Worm (Caenorhabditis elegans): Measurements from ENCODE around the gene nas-18.

DNA sequence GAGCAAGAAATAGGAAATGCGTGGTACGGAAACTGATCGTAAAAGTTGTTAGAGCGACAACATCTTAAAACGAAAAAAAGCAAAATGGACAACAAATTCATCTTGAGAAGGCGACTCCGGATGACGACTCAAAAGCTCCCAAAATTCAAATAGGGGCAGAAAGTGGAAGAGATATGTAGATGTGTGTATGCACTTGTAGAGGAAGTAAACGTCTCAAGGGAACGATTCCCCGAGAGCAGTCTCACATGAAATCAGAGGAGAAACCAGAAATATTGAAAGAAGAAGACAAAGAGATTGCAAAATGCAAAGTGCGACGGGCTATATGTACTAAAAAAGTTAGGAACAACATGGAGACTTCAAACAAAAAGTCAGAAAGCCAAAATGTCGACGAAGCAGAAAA is 47.3 kb downstream of the nas-18 start, which contains the start of gene F57B7.2:
- TF ChIP-seq tab-1 (GFP tag; IDR thresholded peaks at IDR 0.05): no peak
- no peak for TF ChIP-seq flt-1 (GFP tag; IDR thresholded peaks at IDR 0.05)

Measured in whole organism, midembryonic.